Fruit fly (Drosophila melanogaster) whole organism, embryonic: Measurements from ENCODE around the gene Prp5.

ENCODE experiments used
- Aef1 ChIP-seq: fragments of 200-800 bp; sonication (Bioruptor generic); IDR thresholded peaks from 3 replicates; pipeline ENCODE4 v1.3.6; 2022; ENCODE audit warnings: missing biosample characterization, missing genetic modification characterization
- C15 ChIP-seq: fragments of 200-800 bp; sonication (Bioruptor generic); IDR thresholded peaks from 3 replicates; pipeline ENCODE4 v1.3.6; 2022; ENCODE audit warnings: missing biosample characterization, missing genetic modification characterization
- CG11695 ChIP-seq: fragments of 200-800 bp; sonication (Bioruptor generic); IDR thresholded peaks from 3 replicates; pipeline ENCODE4 v1.3.6; 2022; ENCODE audit warnings: missing biosample characterization, missing genetic modification characterization
- CG13296 ChIP-seq: fragments of 200-800 bp; sonication (Bioruptor generic); optimal IDR thresholded peaks from 3 replicates; lab custom pipeline; 2018; ENCODE audit warnings: missing biosample characterization, mild to moderate bottlenecking, missing genetic modification characterization
- CG13424 ChIP-seq: fragments of 200-800 bp; sonication (Bioruptor generic); optimal IDR thresholded peaks from 2 replicates; lab custom pipeline; 2019; ENCODE audit warnings: missing biosample characterization, mild to moderate bottlenecking, missing genetic modification characterization, moderate library complexity
- CG14667 ChIP-seq: fragments of 200-800 bp; sonication (Bioruptor generic); IDR thresholded peaks from 2 replicates; pipeline ENCODE4 v1.3.6; 2022; ENCODE audit warnings: missing biosample characterization, missing genetic modification characterization
- CG14710 ChIP-seq: fragments of 200-800 bp; sonication (Bioruptor generic); optimal IDR thresholded peaks from 3 replicates; lab custom pipeline; 2019; ENCODE audit warnings: missing biosample characterization, mild to moderate bottlenecking, missing genetic modification characterization, moderate library complexity
- CG18599 ChIP-seq: fragments of 200-800 bp; sonication (Bioruptor generic); optimal IDR thresholded peaks from 3 replicates; lab custom pipeline; 2017; ENCODE audit warnings: missing biosample characterization, missing genetic modification characterization, mild to moderate bottlenecking, moderate library complexity, missing genetic modification reagents
- CG31441 ChIP-seq: fragments of 200-800 bp; sonication (Bioruptor generic); IDR thresholded peaks from 2 replicates; pipeline ENCODE4 v1.3.6; 2022; ENCODE audit warnings: missing biosample characterization, missing genetic modification characterization
- CG34422 ChIP-seq: fragments of 200-800 bp; sonication (Bioruptor generic); IDR thresholded peaks from 3 replicates; pipeline ENCODE4 v1.3.6; 2022; ENCODE audit warnings: missing biosample characterization, missing genetic modification characterization
- CG4328 ChIP-seq: fragments of 200-800 bp; sonication (Bioruptor generic); optimal IDR thresholded peaks from 3 replicates; lab custom pipeline; 2017; ENCODE audit warnings: missing biosample characterization, missing genetic modification reagents, missing genetic modification characterization
- CG4424 ChIP-seq: fragments of 200-800 bp; sonication (Bioruptor generic); optimal IDR thresholded peaks from 3 replicates; lab custom pipeline; 2016; ENCODE audit warnings: missing biosample characterization, missing genetic modification characterization
- CG6791 ChIP-seq: fragments of 200-800 bp; sonication (Bioruptor generic); IDR thresholded peaks from 3 replicates; pipeline ENCODE4 v1.3.6; 2022; ENCODE audit warnings: missing biosample characterization, missing genetic modification characterization; ENCODE audit not compliant: partially characterized antibody
- CG8388 ChIP-seq: fragments of 200-800 bp; sonication (Bioruptor generic); optimal IDR thresholded peaks from 2 replicates; lab custom pipeline; 2019; ENCODE audit warnings: missing biosample characterization, mild to moderate bottlenecking, missing genetic modification characterization, moderate library complexity
- CG9817 ChIP-seq: fragments of 200-800 bp; sonication (Bioruptor generic); optimal IDR thresholded peaks from 2 replicates; lab custom pipeline; 2018; ENCODE audit warnings: missing biosample characterization, mild to moderate bottlenecking, missing genetic modification characterization, moderate library complexity
- CHES-1-like ChIP-seq: fragments of 200-800 bp; sonication (Bioruptor generic); optimal IDR thresholded peaks from 2 replicates; lab custom pipeline; 2016; ENCODE audit warnings: missing biosample characterization, missing genetic modification characterization
- Chrac-16 ChIP-seq: fragments of 200-800 bp; sonication (Bioruptor generic); optimal IDR thresholded peaks from 3 replicates; lab custom pipeline; 2016; ENCODE audit warnings: missing biosample characterization, missing genetic modification characterization
- D19A ChIP-seq: fragments of 200-800 bp; optimal IDR thresholded peaks from 3 replicates; lab custom pipeline; 2019; ENCODE audit warnings: missing biosample characterization, mild to moderate bottlenecking, missing genetic modification characterization, moderate library complexity
- Eip74EF ChIP-seq, 2 experiments: fragments of 200-800 bp in 1 of 2; fragments of >200 bp in 1 of 2; sonication (Bioruptor generic) in 1 of 2; optimal IDR thresholded peaks; 2 replicates each; lab custom pipeline; 2017 to 2019; ENCODE audit warnings: missing biosample characterization in 2 of 2, missing genetic modification characterization in 2 of 2, mild to moderate bottlenecking in 1 of 2, moderate library complexity in 1 of 2
- Fer3 ChIP-seq: fragments of 200-800 bp; sonication (Bioruptor generic); optimal IDR thresholded peaks from 2 replicates; lab custom pipeline; 2018; ENCODE audit warnings: missing biosample characterization, mild to moderate bottlenecking, missing genetic modification characterization, moderate library complexity
- Hmx ChIP-seq: fragments of 200-800 bp; sonication (Bioruptor generic); optimal IDR thresholded peaks from 2 replicates; lab custom pipeline; 2016; ENCODE audit warnings: missing biosample characterization, missing genetic modification characterization
- Hr78 ChIP-seq, 2 experiments: fragments of 200-800 bp in 1 of 2; fragments of >200 bp in 1 of 2; sonication (Bioruptor generic) in 1 of 2; optimal IDR thresholded peaks; 2 replicates each; lab custom pipeline; 2017 to 2019; ENCODE audit warnings: missing biosample characterization in 2 of 2, missing genetic modification characterization in 2 of 2, mild to moderate bottlenecking in 1 of 2, moderate library complexity in 1 of 2
- Hsf ChIP-seq: fragments of 200-800 bp; sonication (Bioruptor generic); optimal IDR thresholded peaks from 3 replicates; lab custom pipeline; 2016; ENCODE audit warnings: missing biosample characterization, missing genetic modification characterization
- MBD-R2 ChIP-seq: fragments of 200-800 bp; sonication (Bioruptor generic); IDR thresholded peaks from 2 replicates; pipeline ENCODE4 v1.3.6; 2022; ENCODE audit warnings: missing biosample characterization, missing genetic modification characterization
- Mrtf ChIP-seq: fragments of 200-800 bp; sonication (Bioruptor generic); IDR thresholded peaks from 3 replicates; pipeline ENCODE4 v1.3.6; 2022; ENCODE audit warnings: missing biosample characterization, missing genetic modification characterization
- Ptx1 ChIP-seq: fragments of 200-800 bp; sonication (Bioruptor generic); IDR thresholded peaks from 2 replicates; pipeline ENCODE4 v1.3.6; 2022; ENCODE audit warnings: missing biosample characterization, missing genetic modification characterization
- Scr ChIP-seq: fragments of 200-800 bp; sonication (Bioruptor generic); IDR thresholded peaks from 2 replicates; pipeline ENCODE4 v1.3.6; 2022; ENCODE audit warnings: missing biosample characterization, missing genetic modification characterization; ENCODE audit not compliant: partially characterized antibody
- YL-1 ChIP-seq: fragments of 200-800 bp; sonication (Bioruptor generic); optimal IDR thresholded peaks from 3 replicates; lab custom pipeline; 2017; ENCODE audit warnings: missing biosample characterization, mild to moderate bottlenecking, missing genetic modification characterization
- br ChIP-seq: fragments of >200 bp; optimal IDR thresholded peaks from 2 replicates; lab custom pipeline; 2017
- cas ChIP-seq: fragments of 200-800 bp; sonication (Bioruptor generic); IDR thresholded peaks from 2 replicates; pipeline ENCODE4 v1.3.6; 2022; ENCODE audit warnings: missing biosample characterization, missing genetic modification characterization
- chm ChIP-seq: fragments of 200-800 bp; sonication (Bioruptor generic); IDR thresholded peaks from 2 replicates; pipeline ENCODE4 v1.3.6; 2022; ENCODE audit warnings: missing biosample characterization, missing genetic modification characterization
- chn ChIP-seq: fragments of 200-800 bp; sonication (Bioruptor generic); optimal IDR thresholded peaks from 2 replicates; lab custom pipeline; 2016; ENCODE audit warnings: missing biosample characterization, missing genetic modification characterization
- crc ChIP-seq: fragments of 200-800 bp; sonication (Bioruptor generic); optimal IDR thresholded peaks from 2 replicates; lab custom pipeline; 2016; ENCODE audit warnings: missing biosample characterization, missing genetic modification characterization
- dan ChIP-seq: fragments of 200-800 bp; sonication (Bioruptor generic); IDR thresholded peaks from 2 replicates; pipeline ENCODE4 v1.3.6; 2022; ENCODE audit warnings: missing biosample characterization, missing genetic modification characterization
- fu2 ChIP-seq: fragments of 200-800 bp; sonication (Bioruptor generic); optimal IDR thresholded peaks from 2 replicates; lab custom pipeline; 2016; ENCODE audit warnings: missing biosample characterization, missing genetic modification characterization
- gcm2 ChIP-seq: fragments of 200-800 bp; sonication (Bioruptor generic); optimal IDR thresholded peaks from 2 replicates; lab custom pipeline; 2016; ENCODE audit warnings: missing biosample characterization, missing genetic modification characterization
- gsb-n ChIP-seq: fragments of 200-800 bp; sonication (Bioruptor generic); optimal IDR thresholded peaks from 3 replicates; lab custom pipeline; 2018; ENCODE audit warnings: missing biosample characterization, mild to moderate bottlenecking, missing genetic modification characterization
- hkb ChIP-seq, 2 experiments: fragments of 200-800 bp in 1 of 2; fragments of >200 bp in 1 of 2; sonication (Bioruptor generic) in 1 of 2; IDR thresholded peaks in 1 of 2; optimal IDR thresholded peaks in 1 of 2; 2 replicates each; pipeline versions ENCODE4 v1.3.6 to Lab custom; 2017 to 2022; ENCODE audit warnings: missing biosample characterization in 1 of 2, missing genetic modification characterization in 1 of 2
- kay ChIP-seq: fragments of 200-800 bp; sonication (Bioruptor generic); optimal IDR thresholded peaks from 2 replicates; lab custom pipeline; 2016; ENCODE audit warnings: missing biosample characterization, missing genetic modification characterization
- lola ChIP-seq, 3 experiments: fragments of >200 bp in 2 of 3; fragments of 200-800 bp in 1 of 3; sonication (Bioruptor generic) in 1 of 3; optimal IDR thresholded peaks; 2 replicates each; lab custom pipeline; 2017 to 2019; ENCODE audit warnings: missing biosample characterization in 3 of 3, missing genetic modification characterization in 3 of 3, mild to moderate bottlenecking in 1 of 3, moderate library complexity in 1 of 3
- lov ChIP-seq, 2 experiments: fragments of 200-800 bp in 1 of 2; fragments of >200 bp in 1 of 2; sonication (Bioruptor generic) in 1 of 2; IDR thresholded peaks in 1 of 2; optimal IDR thresholded peaks in 1 of 2; 2 replicates in 1 of 2; 3 replicates in 1 of 2; pipeline versions ENCODE4 v1.3.6 to Lab custom; 2017 to 2022; ENCODE audit warnings: missing biosample characterization in 1 of 2, missing genetic modification characterization in 1 of 2
- mld ChIP-seq: fragments of 200-800 bp; sonication (Bioruptor generic); IDR thresholded peaks from 3 replicates; pipeline ENCODE4 v1.3.6; 2022; ENCODE audit warnings: missing biosample characterization, missing genetic modification characterization; ENCODE audit not compliant: partially characterized antibody
- odd ChIP-seq: fragments of 200-800 bp; sonication (Bioruptor generic); optimal IDR thresholded peaks from 2 replicates; lab custom pipeline; 2017; ENCODE audit warnings: missing biosample characterization, mild to moderate bottlenecking, missing genetic modification characterization
- org-1 ChIP-seq: fragments of 200-800 bp; sonication (Bioruptor generic); optimal IDR thresholded peaks from 2 replicates; lab custom pipeline; 2017; ENCODE audit warnings: missing biosample characterization, missing genetic modification characterization
- slp2 ChIP-seq: fragments of 200-800 bp; sonication (Bioruptor generic); optimal IDR thresholded peaks from 2 replicates; lab custom pipeline; 2016; ENCODE audit warnings: missing biosample characterization, missing genetic modification characterization
- sqz ChIP-seq: fragments of 200-800 bp; sonication (Bioruptor generic); optimal IDR thresholded peaks from 3 replicates; lab custom pipeline; 2018; ENCODE audit warnings: missing biosample characterization, mild to moderate bottlenecking, missing genetic modification characterization
- stc ChIP-seq: fragments of 200-800 bp; sonication (Bioruptor generic); IDR thresholded peaks from 2 replicates; pipeline ENCODE4 v1.3.6; 2022; ENCODE audit warnings: missing biosample characterization, missing genetic modification characterization

Prp5 gene

DNA sequence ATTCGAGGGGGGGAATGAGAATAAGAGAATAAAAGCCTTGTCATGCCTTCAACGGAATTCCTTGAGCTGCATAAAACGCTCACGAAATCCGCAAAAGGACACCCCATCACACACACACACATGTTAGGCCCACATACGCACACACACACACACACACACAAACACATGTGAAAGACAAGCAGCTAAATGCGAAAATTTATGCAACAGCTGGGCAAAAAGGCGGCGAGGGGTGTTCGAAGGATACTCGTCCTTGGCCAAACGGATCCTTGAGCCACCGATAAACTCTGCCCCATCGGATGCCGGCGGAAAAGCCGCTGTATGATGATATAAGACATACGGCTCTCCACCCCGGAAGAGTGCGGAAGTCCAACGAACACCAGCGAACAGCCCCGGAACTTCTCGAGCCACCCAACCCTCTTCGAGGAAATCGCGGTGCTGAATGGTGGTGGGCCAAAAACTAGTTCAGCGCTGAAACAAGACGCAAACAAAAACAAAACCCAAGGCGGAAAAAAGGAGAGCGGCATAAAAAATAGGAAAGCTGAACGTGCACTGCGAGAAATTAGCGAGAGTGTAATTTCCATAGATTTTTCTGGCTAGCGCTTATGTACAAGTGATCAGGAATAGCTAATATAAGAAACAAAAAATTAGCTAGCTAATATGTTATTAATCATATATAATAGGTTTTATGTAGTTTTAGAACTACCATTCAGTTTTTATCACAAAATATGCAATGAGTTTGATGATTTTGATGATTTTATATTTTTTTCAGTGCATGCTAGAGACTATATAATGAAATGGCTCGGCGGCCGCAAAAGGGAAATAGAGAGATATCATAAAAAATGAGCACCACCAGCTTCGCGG lies 38.8 kb downstream of the Prp5 start (continued):
- TF ChIP-seq CG4424 (peak; percentile 58), dan (no peak), chn (GFP tag; lab: Kevin White, UChicago) (no peak), cas (GFP tag; lab: Robert Waterston, UW) (no peak), Mrtf (GFP tag; lab: Robert Waterston, UW) (0 out of 3 replicates have a peak, but pooled peaks have one; percentile 14), Chrac-16 (GFP tag; lab: Kevin White, UChicago) (no peak), D19A (tag; lab: Kevin White, UChicago) (peak; percentile 55), br (no peak), CG13424 (tag; lab: Kevin White, UChicago) (peak; percentile 68), CG6791 (GFP tag; lab: Robert Waterston, UW) (no peak), C15 (GFP tag; lab: Robert Waterston, UW) (no peak), hkb (optimal IDR thresholded peaks at IDR 0.05; lab: Kevin White, UChicago) (peak; percentile 81), hkb (GFP tag; IDR thresholded peaks at IDR 0.05; lab: Robert Waterston, UW) (peak; percentile 60), org-1 (GFP tag; lab: Kevin White, UChicago) (peak; percentile 46), MBD-R2 (GFP tag; lab: Robert Waterston, UW) (no peak; the same call in 1 of the 2 replicates), CG14667 (GFP tag; lab: Robert Waterston, UW) (no peak), Scr (no peak), Aef1 (peak; percentile 18; the same call in 1 of the 3 replicates), slp2 (no peak), lov (optimal IDR thresholded peaks at IDR 0.05; lab: Kevin White, UChicago) (no peak), lov (GFP tag; IDR thresholded peaks at IDR 0.05; lab: Robert Waterston, UW) (no peak), CG34422 (GFP tag; lab: Robert Waterston, UW) (peak; percentile 41; the same call in 2 of the 3 replicates), CG4328 (peak; percentile 20), fu2 (GFP tag; lab: Kevin White, UChicago) (no peak), crc (GFP tag; lab: Kevin White, UChicago) (no peak), mld (no peak), CG14710 (peak; percentile 39), Hsf (GFP tag; lab: Kevin White, UChicago) (peak; percentile 31), kay (GFP tag; lab: Kevin White, UChicago) (no peak), sqz (GFP tag; lab: Kevin White, UChicago) (peak; percentile 92), lola (GFP tag; optimal IDR thresholded peaks at IDR 0.05; lab: Kevin White, UChicago) (peak in 1 of 3 experiments; percentile 35), CHES-1-like (GFP tag; lab: Kevin White, UChicago) (no peak), gsb-n (tag; lab: Kevin White, UChicago) (peak; percentile 43), odd (GFP tag; lab: Kevin White, UChicago) (peak; percentile 19), CG8388 (peak; percentile 56), chm (GFP tag; lab: Robert Waterston, UW) (no peak), stc (GFP tag; lab: Robert Waterston, UW) (peak; percentile 33; the same call in 1 of the 2 replicates), Fer3 (tag; lab: Kevin White, UChicago) (peak; percentile 40), CG9817 (tag; lab: Kevin White, UChicago) (peak; percentile 40), YL-1 (no peak), CG11695 (GFP tag; lab: Robert Waterston, UW) (peak; percentile 68), CG18599 (GFP tag; lab: Kevin White, UChicago) (peak; percentile 75), gcm2 (GFP tag; lab: Kevin White, UChicago) (no peak), CG31441 (GFP tag; lab: Robert Waterston, UW) (peak; percentile 70), Hmx (no peak), Ptx1 (peak; percentile 48), CG13296 (GFP tag; lab: Kevin White, UChicago) (peak; percentile 40), Eip74EF (GFP tag; optimal IDR thresholded peaks at IDR 0.05; lab: Kevin White, UChicago) (peak in 1 of 2 experiments; percentile 51), Hr78 (GFP tag; optimal IDR thresholded peaks at IDR 0.05; lab: Kevin White, UChicago) (no peak)
